Fruit fly (Drosophila melanogaster) whole organism, wandering third instar larva: ENCODE data around the gene tws.

Experiments used
- dl ChIP-seq, 2 experiments: fragments of 175-275, 200-275 bp in 1 of 2; fragments of 200-275 bp in 1 of 2; sonication (Bioruptor generic); optimal IDR thresholded peaks; lab custom pipeline; 2018; ENCODE audit warnings: mild to moderate bottlenecking in 2 of 2, missing biosample characterization in 2 of 2, missing genetic modification characterization in 2 of 2, moderate library complexity in 2 of 2; ENCODE audit not compliant: partially characterized antibody in 2 of 2, insufficient read depth in 1 of 2
- psq ChIP-seq: fragments of 200-800 bp; sonication (Bioruptor generic); optimal IDR thresholded peaks from 3 replicates; lab custom pipeline; 2017; ENCODE audit warnings: missing biosample characterization, mild to moderate bottlenecking, missing genetic modification characterization, moderate library complexity

DNA sequence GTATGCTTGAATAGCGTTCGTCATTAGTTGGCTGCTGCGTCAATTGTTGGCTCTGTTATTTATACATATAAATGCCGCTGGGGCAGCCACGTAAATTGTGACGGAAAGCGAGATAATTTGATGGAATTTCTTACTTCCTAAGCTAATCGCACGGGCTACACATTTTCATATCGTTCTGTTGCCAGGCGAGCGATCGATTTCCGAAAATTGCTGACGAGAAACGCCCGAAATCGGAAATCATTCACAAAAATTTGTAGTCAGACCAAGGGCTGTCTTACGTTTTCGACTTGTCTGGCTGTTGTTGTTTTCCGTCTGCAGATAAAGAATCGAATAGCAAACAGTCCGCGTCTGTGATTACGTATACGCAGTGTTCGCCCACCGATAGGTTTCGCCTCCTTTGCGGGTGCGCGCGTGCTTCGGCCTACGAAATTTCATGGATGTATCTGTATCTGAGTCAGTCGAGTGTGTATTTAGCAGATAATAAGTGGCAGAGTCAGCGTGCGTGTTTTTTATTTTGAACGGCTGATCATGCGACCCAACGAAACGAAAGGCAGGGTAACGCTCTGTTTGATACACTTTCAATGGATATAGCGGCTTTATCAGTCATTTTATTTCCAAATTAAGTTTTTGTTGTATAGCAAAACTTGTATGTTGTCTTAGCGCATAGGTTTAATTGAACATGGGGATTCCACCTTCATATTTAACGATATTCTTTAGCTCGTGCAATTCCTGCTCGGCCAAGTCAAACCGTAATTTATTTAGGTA, 41.9 kb downstream of the tws start:
- no peak for TF ChIP-seq psq (GFP tag; lab: Kevin White, UChicago)
- no peak for TF ChIP-seq dl (GFP tag; optimal IDR thresholded peaks at IDR 0.05; lab: Kevin White, UChicago; ENCODE audit: insufficient read depth in 1 of 2, partially characterized antibody in 2 of 2)
